Worm (Caenorhabditis elegans) whole organism, L2 larva: Measurements from ENCODE around the gene che-10.

Source experiments
- Y55F3AM.14 ChIP-seq: fragments of 200-800 bp; sonication (Bioruptor generic); optimal IDR thresholded peaks from 2 replicates; lab custom pipeline; 2018; ENCODE audit warnings: mild to moderate bottlenecking, missing genetic modification characterization, missing compliant biosample characterization
- ZK546.5 ChIP-seq: sonication (generic microtip); optimal IDR thresholded peaks from 2 replicates; lab custom pipeline; 2017; ENCODE audit warnings: missing biosample characterization, missing genetic modification characterization
- ceh-82 ChIP-seq: fragments of 150-350 bp; optimal IDR thresholded peaks from 2 replicates; lab custom pipeline; 2014; ENCODE audit warnings: missing biosample characterization, missing genetic modification characterization
- egl-27 ChIP-seq: sonication (generic microtip); optimal IDR thresholded peaks from 3 replicates; lab custom pipeline; 2017; ENCODE audit warnings: missing biosample characterization, missing genetic modification reagents, missing genetic modification characterization
- fos-1 ChIP-seq: fragments of 150-350 bp; optimal IDR thresholded peaks from 2 replicates; lab custom pipeline; 2014; ENCODE audit warnings: missing biosample characterization, missing genetic modification characterization
- lin-13 ChIP-seq: fragments of 150-350 bp; optimal IDR thresholded peaks from 2 replicates; lab custom pipeline; 2014; ENCODE audit warnings: missing biosample characterization, missing genetic modification reagents, missing genetic modification characterization
- lsy-2 ChIP-seq, 2 experiments: fragments of 150-350 bp in 1 of 2; sonication (generic microtip) in 1 of 2; optimal IDR thresholded peaks; 2 replicates each; lab custom pipeline; 2014 to 2017; ENCODE audit warnings: missing biosample characterization in 2 of 2, missing genetic modification characterization in 2 of 2
- mdl-1 ChIP-seq, 2 experiments: fragments of 150-350 bp in 1 of 2; sonication (generic microtip) in 1 of 2; optimal IDR thresholded peaks; 2 replicates each; lab custom pipeline; 2017; ENCODE audit warnings: missing biosample characterization in 2 of 2, missing genetic modification characterization in 2 of 2
- nhr-25 ChIP-seq: fragments of 150-350 bp; sonication (generic microtip); optimal IDR thresholded peaks from 3 replicates; lab custom pipeline; 2014; ENCODE audit warnings: missing biosample characterization, missing genetic modification characterization
- skn-1 ChIP-seq: sonication (generic microtip); optimal IDR thresholded peaks from 2 replicates; lab custom pipeline; 2017; ENCODE audit warnings: missing biosample characterization, missing genetic modification characterization
- snpc-4 ChIP-seq: fragments of 150-350 bp; optimal IDR thresholded peaks from 2 replicates; lab custom pipeline; 2014; ENCODE audit warnings: missing biosample characterization, missing genetic modification characterization
- zag-1 ChIP-seq: fragments of 150-350 bp; optimal IDR thresholded peaks from 2 replicates; lab custom pipeline; 2014; ENCODE audit warnings: missing biosample characterization, missing genetic modification characterization
- ztf-11 ChIP-seq: sonication (generic microtip); optimal IDR thresholded peaks from 2 replicates; lab custom pipeline; 2017; ENCODE audit warnings: missing biosample characterization, missing genetic modification characterization

DNA sequence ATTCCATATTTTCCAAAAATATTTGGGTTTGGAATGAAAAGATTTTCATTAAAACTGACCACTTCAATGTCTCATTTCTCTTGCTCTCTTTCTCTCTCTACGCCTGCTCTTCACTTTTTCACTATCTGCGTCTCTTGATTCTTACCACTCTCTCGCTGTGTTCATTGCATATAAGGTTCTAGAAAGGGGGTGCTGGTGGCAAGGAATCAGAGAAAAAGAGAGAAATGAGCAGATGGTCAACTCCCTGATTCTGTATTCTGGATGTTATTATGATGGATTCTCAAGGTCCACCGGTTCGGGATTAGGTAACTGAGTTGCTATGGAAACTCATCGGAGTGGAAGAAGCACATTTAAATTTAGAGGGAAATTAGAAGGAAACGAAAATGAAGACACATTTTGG lies 2.6 kb upstream of the che-10 start:
- no peak for TF ChIP-seq skn-1 (tag; lab: Kevin White, UChicago)
- TF ChIP-seq egl-27 (tag; lab: Kevin White, UChicago) = no peak
- no peak for TF ChIP-seq ceh-82 (tag; lab: Kevin White, UChicago)
- TF ChIP-seq ZK546.5 (tag; lab: Kevin White, UChicago) = no peak
- TF ChIP-seq Y55F3AM.14 (GFP tag; lab: Kevin White, UChicago) = no peak
- no peak for TF ChIP-seq fos-1 (tag; lab: Kevin White, UChicago)
- TF ChIP-seq mdl-1 (tag; optimal IDR thresholded peaks at IDR 0.05; lab: Kevin White, UChicago) = no peak
- TF ChIP-seq lsy-2 (tag; optimal IDR thresholded peaks at IDR 0.05; lab: Kevin White, UChicago) = no peak
- TF ChIP-seq nhr-25 (tag; lab: Kevin White, UChicago) = no peak
- no peak for TF ChIP-seq lin-13 (GFP tag; lab: Kevin White, UChicago)
- no peak for TF ChIP-seq snpc-4 (tag; lab: Kevin White, UChicago)
- no peak for TF ChIP-seq ztf-11 (tag; lab: Kevin White, UChicago)
- no peak for TF ChIP-seq zag-1 (tag; lab: Kevin White, UChicago)
